Worm (Caenorhabditis elegans): ENCODE measurements around the gene smk-1.

Gene smk-1

DNA sequence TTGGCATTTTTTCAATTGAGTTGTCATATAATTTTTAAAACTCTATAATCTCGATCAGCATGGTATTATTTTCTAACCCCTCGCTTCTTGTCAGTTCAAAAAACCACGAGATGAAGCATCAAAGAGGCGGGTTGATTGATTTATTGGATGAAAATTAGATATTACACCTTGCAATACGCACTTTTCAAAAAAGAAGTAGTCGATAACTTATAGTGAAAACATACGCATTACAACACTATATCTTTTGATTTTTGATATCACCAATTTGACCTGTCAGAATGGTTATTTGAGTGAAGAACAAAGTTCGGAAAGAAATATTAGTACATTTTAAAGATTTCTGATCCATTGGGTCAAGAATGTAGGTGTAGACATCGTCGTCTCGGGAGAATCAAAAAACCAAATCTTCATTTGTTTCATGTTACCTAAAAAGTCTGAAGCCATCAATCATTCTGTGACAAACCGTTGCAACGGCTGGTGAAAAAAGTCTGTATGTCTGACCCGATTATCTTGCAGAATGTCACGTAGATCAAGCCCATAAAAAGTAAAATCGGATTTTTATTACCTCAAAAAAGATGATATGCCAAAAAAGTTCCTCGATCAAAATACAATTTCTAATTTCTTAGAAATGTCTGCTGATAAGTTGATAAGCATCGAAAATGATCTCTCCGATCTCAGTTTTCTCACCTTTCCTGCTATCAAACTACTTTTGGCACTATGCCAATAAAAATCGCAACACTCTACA is 45.7 kb downstream of the smk-1 start:
- TF ChIP-seq ztf-11 (tag; optimal IDR thresholded peaks at IDR 0.05): no peak
- TF ChIP-seq skn-1 (tag; optimal IDR thresholded peaks at IDR 0.05): no peak
- no peak for TF ChIP-seq lsy-2 (tag; optimal IDR thresholded peaks at IDR 0.05)
- TF ChIP-seq dmd-4 (tag; optimal IDR thresholded peaks at IDR 0.05): no peak
- no peak for TF ChIP-seq ceh-16 (tag; optimal IDR thresholded peaks at IDR 0.05)
- TF ChIP-seq fos-1 (tag; optimal IDR thresholded peaks at IDR 0.05): peak; percentile 54
- TF ChIP-seq ztf-4 (tag; optimal IDR thresholded peaks at IDR 0.05): no peak
- no peak for TF ChIP-seq ama-1 (optimal IDR thresholded peaks at IDR 0.05)
- no peak for TF ChIP-seq gmeb-1 (tag; optimal IDR thresholded peaks at IDR 0.05)
- TF ChIP-seq nhr-11 (tag; optimal IDR thresholded peaks at IDR 0.05): no peak
- peak; percentile 61 for TF ChIP-seq nhr-21 (tag; optimal IDR thresholded peaks at IDR 0.05)
- no peak for TF ChIP-seq lin-13 (GFP tag; optimal IDR thresholded peaks at IDR 0.05)
- TF ChIP-seq nhr-237 (tag; optimal IDR thresholded peaks at IDR 0.05): no peak
- no peak for TF ChIP-seq C34F6.9 (tag; optimal IDR thresholded peaks at IDR 0.05)
- no peak for TF ChIP-seq elt-3 (tag; optimal IDR thresholded peaks at IDR 0.05)
- no peak for TF ChIP-seq nhr-129 (tag; optimal IDR thresholded peaks at IDR 0.05)
- peak; percentile 25 for TF ChIP-seq unc-62 (GFP tag; optimal IDR thresholded peaks at IDR 0.05)
- TF ChIP-seq snpc-4 (tag; optimal IDR thresholded peaks at IDR 0.05): no peak
- peak; percentile 70 for TF ChIP-seq blmp-1 (tag; optimal IDR thresholded peaks at IDR 0.05; ENCODE audit: insufficient read depth)
- TF ChIP-seq nhr-10 (tag; optimal IDR thresholded peaks at IDR 0.05): no peak
- TF ChIP-seq zag-1 (tag; optimal IDR thresholded peaks at IDR 0.05): no peak
- TF ChIP-seq sma-9 (GFP tag; optimal IDR thresholded peaks at IDR 0.05): peak; percentile 61
- no peak for TF ChIP-seq sma-9 (tag; optimal IDR thresholded peaks at IDR 0.05)
- TF ChIP-seq peb-1 (tag; optimal IDR thresholded peaks at IDR 0.05): no peak
- peak; percentile 5 for TF ChIP-seq nhr-6 (tag; optimal IDR thresholded peaks at IDR 0.05)
- no peak for TF ChIP-seq ztf-1 (GFP tag; conservative IDR thresholded peaks at IDR 0.05)
- TF ChIP-seq alr-1 (tag; optimal IDR thresholded peaks at IDR 0.05): no peak
- no peak for TF ChIP-seq elt-1 (tag; optimal IDR thresholded peaks at IDR 0.05)
- TF ChIP-seq nhr-12 (tag; optimal IDR thresholded peaks at IDR 0.05): no peak
- peak; percentile 30 for TF ChIP-seq sma-3 (GFP tag; optimal IDR thresholded peaks at IDR 0.05)
- no peak for TF ChIP-seq aly-2 (tag; optimal IDR thresholded peaks at IDR 0.05)
- TF ChIP-seq egl-27 (tag; optimal IDR thresholded peaks at IDR 0.05): peak; percentile 10
- peak; percentile 39 for TF ChIP-seq nhr-25 (tag; optimal IDR thresholded peaks at IDR 0.05)
- TF ChIP-seq mab-5 (tag; optimal IDR thresholded peaks at IDR 0.05): peak; percentile 57

DNA sequence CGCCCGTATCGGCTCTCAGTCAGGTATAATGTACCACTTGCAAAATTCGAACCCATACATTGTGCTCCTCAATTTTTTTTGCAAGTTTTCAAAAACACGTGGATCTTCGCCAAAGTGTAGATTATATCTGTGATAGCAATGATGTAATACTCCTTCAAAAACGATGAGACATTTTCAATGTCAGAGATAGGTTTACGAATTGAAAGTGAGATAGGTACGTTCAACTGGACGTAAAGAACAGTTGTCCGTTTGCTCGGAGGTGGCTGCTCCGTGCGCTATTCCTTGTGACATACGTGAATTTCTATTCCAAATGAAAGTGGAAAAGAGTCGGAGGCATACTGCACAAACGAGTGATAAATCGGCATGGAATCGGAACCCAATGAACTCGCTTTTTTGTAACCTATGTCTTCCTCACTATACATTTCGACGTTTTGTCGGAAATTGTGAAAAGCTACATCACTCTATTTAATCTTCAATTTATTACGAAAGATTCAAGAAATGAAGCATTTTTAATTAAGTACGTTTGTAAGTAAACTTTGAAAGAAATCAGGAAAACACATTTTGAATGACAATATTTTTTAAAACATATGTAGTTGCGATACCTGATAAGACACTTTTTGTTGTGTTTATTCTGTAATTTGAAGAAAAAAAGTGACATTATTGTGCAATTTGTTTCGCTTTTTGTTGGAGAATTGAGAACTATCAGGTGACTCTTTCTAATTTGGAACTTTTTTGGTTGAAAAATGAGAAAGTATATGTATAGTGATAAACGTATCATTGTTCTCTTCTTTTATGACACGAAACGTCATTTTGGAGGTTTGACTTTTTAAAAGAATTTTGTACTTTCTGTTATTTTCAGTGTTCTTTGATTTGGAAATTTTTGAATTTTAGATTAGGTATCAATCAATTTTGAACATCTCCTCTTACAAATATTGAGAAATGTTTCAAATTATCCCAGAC is 47.1 kb downstream of the smk-1 start:
- TF ChIP-seq dmd-4 (tag; optimal IDR thresholded peaks at IDR 0.05) (no peak), ztf-1 (GFP tag; conservative IDR thresholded peaks at IDR 0.05) (no peak), lin-13 (GFP tag; optimal IDR thresholded peaks at IDR 0.05) (no peak), ztf-4 (tag; optimal IDR thresholded peaks at IDR 0.05) (no peak), egl-27 (tag; optimal IDR thresholded peaks at IDR 0.05) (no peak), skn-1 (tag; optimal IDR thresholded peaks at IDR 0.05) (no peak), nhr-237 (tag; optimal IDR thresholded peaks at IDR 0.05) (no peak), lin-11 (tag; optimal IDR thresholded peaks at IDR 0.05) (no peak), blmp-1 (tag; optimal IDR thresholded peaks at IDR 0.05; ENCODE audit: insufficient read depth) (peak; percentile 30), unc-39 (tag; optimal IDR thresholded peaks at IDR 0.05) (no peak), nhr-21 (tag; optimal IDR thresholded peaks at IDR 0.05) (no peak), nhr-6 (tag; optimal IDR thresholded peaks at IDR 0.05) (peak; percentile 46), lsy-2 (tag; optimal IDR thresholded peaks at IDR 0.05) (no peak), fos-1 (tag; optimal IDR thresholded peaks at IDR 0.05) (peak; percentile 28), F13H6.1 (tag; optimal IDR thresholded peaks at IDR 0.05) (peak; percentile 51), unc-62 (GFP tag; optimal IDR thresholded peaks at IDR 0.05) (no peak), ZK546.5 (tag; optimal IDR thresholded peaks at IDR 0.05) (no peak), nhr-129 (tag; optimal IDR thresholded peaks at IDR 0.05) (peak; percentile 81), ztf-11 (tag; optimal IDR thresholded peaks at IDR 0.05) (no peak), mbf-1 (tag; optimal IDR thresholded peaks at IDR 0.05) (no peak), sma-9 (GFP tag; optimal IDR thresholded peaks at IDR 0.05) (peak; percentile 74), sma-9 (tag; optimal IDR thresholded peaks at IDR 0.05) (no peak), mab-5 (tag; optimal IDR thresholded peaks at IDR 0.05) (no peak), zag-1 (tag; optimal IDR thresholded peaks at IDR 0.05) (no peak), mdl-1 (tag; optimal IDR thresholded peaks at IDR 0.05) (no peak), elt-3 (tag; optimal IDR thresholded peaks at IDR 0.05) (no peak), gmeb-1 (tag; optimal IDR thresholded peaks at IDR 0.05) (no peak)
